Worm (Caenorhabditis elegans): ENCODE measurements around the gene gck-1.

- TF ChIP-seq tab-1 (GFP tag; IDR thresholded peaks at IDR 0.05), result no peak
- TF ChIP-seq ztf-29 (GFP tag; IDR thresholded peaks at IDR 0.05), result no peak
- no peak for TF ChIP-seq med-1 (GFP tag; optimal IDR thresholded peaks at IDR 0.05; ENCODE audit: insufficient read depth)
Observed at ce11 chrV:8985740-8986139, 38.1 kb downstream of the gck-1 start, which contains the start of gene str-85.
